Worm (Caenorhabditis elegans): ENCODE data around the gene flr-4.

The flr-4 gene

ce11 chrX:15103481-15103880 lies 14.3 kb downstream of the flr-4 start:
- TF ChIP-seq unc-62 (GFP tag; optimal IDR thresholded peaks at IDR 0.05 in 1 of 2) (peak in 1 of 2 experiments; percentile 96), unc-62 (tag; optimal IDR thresholded peaks at IDR 0.05) (no peak), nhr-11 (tag; optimal IDR thresholded peaks at IDR 0.05) (no peak)

ce11 chrX:15104963-15105493 lies 15.8 kb downstream of the flr-4 start:
- no peak for TF ChIP-seq madf-9 (GFP tag; conservative IDR thresholded peaks at IDR 0.05)
- TF ChIP-seq Y75B8A.6 (GFP tag; IDR thresholded peaks at IDR 0.05) = no peak
- TF ChIP-seq ceh-44 (GFP tag; IDR thresholded peaks at IDR 0.05) = no peak
- TF ChIP-seq dpl-1 (GFP tag; optimal IDR thresholded peaks at IDR 0.05) = no peak
- no peak for TF ChIP-seq lin-38 (GFP tag; IDR thresholded peaks at IDR 0.05)
- TF ChIP-seq ZK546.5 (tag; optimal IDR thresholded peaks at IDR 0.05) = no peak
- peak; percentile 8 for TF ChIP-seq nhr-48 (tag; optimal IDR thresholded peaks at IDR 0.05)
- TF ChIP-seq R02D3.7 (tag; optimal IDR thresholded peaks at IDR 0.05) = no peak
- TF ChIP-seq nhr-11 (tag; optimal IDR thresholded peaks at IDR 0.05) = no peak
- no peak for TF ChIP-seq daf-12 (tag; optimal IDR thresholded peaks at IDR 0.05)
- TF ChIP-seq fos-1 (tag; optimal IDR thresholded peaks at IDR 0.05) = no peak
- no peak for TF ChIP-seq daf-8 (GFP tag; IDR thresholded peaks at IDR 0.05)
- TF ChIP-seq nhr-102 (tag; optimal IDR thresholded peaks at IDR 0.05) = no peak
- no peak for TF ChIP-seq T20F7.1 (GFP tag; optimal IDR thresholded peaks at IDR 0.05)
- no peak for TF ChIP-seq mxl-2 (GFP tag; conservative IDR thresholded peaks at IDR 0.05)
- no peak for TF ChIP-seq duxl-1 (tag; optimal IDR thresholded peaks at IDR 0.05; ENCODE audit: poor library complexity)
- TF ChIP-seq ceh-82 (tag; optimal IDR thresholded peaks at IDR 0.05) = no peak
- TF ChIP-seq lim-7 (GFP tag; IDR thresholded peaks at IDR 0.05) = no peak
- no peak for TF ChIP-seq dve-1 (tag; optimal IDR thresholded peaks at IDR 0.05; ENCODE audit: insufficient read depth)
- TF ChIP-seq tra-1 (GFP tag; IDR thresholded peaks at IDR 0.05) = no peak
- no peak for TF ChIP-seq nhr-77 (tag; optimal IDR thresholded peaks at IDR 0.05)
- TF ChIP-seq F44E2.7 (GFP tag; IDR thresholded peaks at IDR 0.05) = no peak
- peak; percentile 22 for TF ChIP-seq hlh-30 (tag; optimal IDR thresholded peaks at IDR 0.05; ENCODE audit: insufficient read depth)
- TF ChIP-seq mxl-3 (GFP tag; optimal IDR thresholded peaks at IDR 0.05) = no peak
- peak; percentile 68 for TF ChIP-seq nhr-28 (tag; optimal IDR thresholded peaks at IDR 0.05)
- no peak for TF ChIP-seq egl-27 (tag; optimal IDR thresholded peaks at IDR 0.05)
- TF ChIP-seq hlh-11 (tag; optimal IDR thresholded peaks at IDR 0.05) = peak; percentile 35
- no peak for TF ChIP-seq nhr-25 (tag; optimal IDR thresholded peaks at IDR 0.05; ENCODE audit: borderline replicate concordance, insufficient read depth)
- TF ChIP-seq nhr-76 (tag; optimal IDR thresholded peaks at IDR 0.05) = no peak
- no peak for TF ChIP-seq lin-29 (GFP tag; IDR thresholded peaks at IDR 0.05)
- no peak for TF ChIP-seq unc-130 (GFP tag; optimal IDR thresholded peaks at IDR 0.05)
- no peak for TF ChIP-seq nhr-42 (GFP tag; IDR thresholded peaks at IDR 0.05)
- TF ChIP-seq cey-2 (tag; optimal IDR thresholded peaks at IDR 0.05; ENCODE audit: borderline replicate concordance, insufficient read depth) = no peak
- TF ChIP-seq zip-11 (GFP tag; IDR thresholded peaks at IDR 0.05) = no peak
- no peak for TF ChIP-seq nhr-41 (GFP tag; IDR thresholded peaks at IDR 0.05)
- no peak for TF ChIP-seq F37D6.2 (tag; optimal IDR thresholded peaks at IDR 0.05)
- TF ChIP-seq mdl-1 (tag; optimal IDR thresholded peaks at IDR 0.05) = peak in 1 of 2 experiments; percentile 65
- TF ChIP-seq daf-16 (GFP tag; optimal IDR thresholded peaks at IDR 0.05) = peak in 1 of 2 experiments; percentile 3
- TF ChIP-seq daf-16 (tag; optimal IDR thresholded peaks at IDR 0.05) = no peak
- TF ChIP-seq F10B5.3 (tag; optimal IDR thresholded peaks at IDR 0.05) = no peak
- TF ChIP-seq ceh-20 (GFP tag; IDR thresholded peaks at IDR 0.05) = no peak
- peak; percentile 24 for TF ChIP-seq mes-2 (tag; optimal IDR thresholded peaks at IDR 0.05; ENCODE audit: poor library complexity, severe bottlenecking)
- TF ChIP-seq lin-39 (tag; optimal IDR thresholded peaks at IDR 0.05) = no peak
- TF ChIP-seq hif-1 (tag; optimal IDR thresholded peaks at IDR 0.05) = no peak
- TF ChIP-seq unc-39 (tag; optimal IDR thresholded peaks at IDR 0.05) = no peak
- no peak for TF ChIP-seq madf-5 (GFP tag; IDR thresholded peaks at IDR 0.05)
- TF ChIP-seq nhr-6 (tag; optimal IDR thresholded peaks at IDR 0.05) = no peak

Measured in whole organism, L4 larva.